Worm (Caenorhabditis elegans): ENCODE data around the gene C02D5.4.

ce11 chrIII:8564372-8564771 is 12.4 kb downstream of the C02D5.4 start:
- no peak for TF ChIP-seq med-1 (GFP tag; optimal IDR thresholded peaks at IDR 0.05; ENCODE audit: insufficient read depth)
- TF ChIP-seq ztf-29 (GFP tag; IDR thresholded peaks at IDR 0.05) = no peak
- TF ChIP-seq flt-1 (GFP tag; IDR thresholded peaks at IDR 0.05) = no peak
- no peak for TF ChIP-seq T22C8.4 (GFP tag; IDR thresholded peaks at IDR 0.05)
- no peak for TF ChIP-seq ref-1 (GFP tag; conservative IDR thresholded peaks at IDR 0.05)
- no peak for TF ChIP-seq cog-1 (tag; optimal IDR thresholded peaks at IDR 0.05)
- TF ChIP-seq tab-1 (GFP tag; IDR thresholded peaks at IDR 0.05) = no peak

Data from whole organism, midembryonic.